In the genomic region with DNA sequence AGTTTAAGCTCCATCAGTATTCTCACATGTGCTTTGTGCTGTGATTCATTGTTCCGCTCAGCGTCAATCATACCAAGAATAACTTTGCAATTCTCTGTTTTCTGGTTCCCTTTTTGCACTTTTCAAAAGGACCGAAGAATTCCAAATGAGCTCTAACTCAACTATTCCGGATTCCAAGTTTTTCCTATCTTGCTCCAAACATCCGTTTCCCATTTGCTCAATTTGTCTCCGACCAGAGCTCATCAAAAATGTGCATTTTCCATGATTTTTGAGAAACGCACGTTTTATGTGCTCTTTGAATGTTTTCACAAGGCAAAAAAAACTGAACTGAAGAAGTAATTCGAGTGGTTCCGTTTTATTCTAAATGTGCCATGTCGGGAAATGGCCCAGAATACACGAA, we compare ENCODE assay signal across 5 worm cellular contexts.
TF ChIP-seq lines count a peak whose summit lies in the region.

No protein-coding gene starts in this region.

TF ChIP-seq in whole organism, L1 larva, 84 proteins besides CTCF, POLR2A, EP300 and RAD21:
- TF ChIP-seq dpl-1 (GFP tag; optimal IDR thresholded peaks at IDR 0.05; lab: Kevin White, UChicago) (no peak), skn-1 (tag; optimal IDR thresholded peaks at IDR 0.05; lab: Kevin White, UChicago) (no peak), sup-37 (GFP tag; optimal IDR thresholded peaks at IDR 0.05; lab: Kevin White, UChicago) (no peak), fkh-4 (tag; optimal IDR thresholded peaks at IDR 0.05; lab: Kevin White, UChicago; ENCODE audit: borderline replicate concordance) (peak; percentile 29), nhr-71 (tag; optimal IDR thresholded peaks at IDR 0.05; lab: Kevin White, UChicago) (peak; percentile 36), unc-130 (tag; optimal IDR thresholded peaks at IDR 0.05; lab: Kevin White, UChicago) (no peak), egl-13 (tag; optimal IDR thresholded peaks at IDR 0.05; lab: Kevin White, UChicago) (peak; percentile 40), dsc-1 (tag; optimal IDR thresholded peaks at IDR 0.05; lab: Kevin White, UChicago) (peak; percentile 85), unc-62 (GFP tag; optimal IDR thresholded peaks at IDR 0.05; lab: Kevin White, UChicago) (no peak), unc-86 (tag; optimal IDR thresholded peaks at IDR 0.05; lab: Kevin White, UChicago) (peak; percentile 92), nhr-47 (tag; optimal IDR thresholded peaks at IDR 0.05; lab: Kevin White, UChicago) (peak; percentile 9), fkh-8 (tag; optimal IDR thresholded peaks at IDR 0.05; lab: Kevin White, UChicago) (peak; percentile 30), tbx-2 (tag; optimal IDR thresholded peaks at IDR 0.05; lab: Kevin White, UChicago) (peak; percentile 3), lin-14 (GFP tag; optimal IDR thresholded peaks at IDR 0.05; lab: Kevin White, UChicago) (peak; percentile 72)

TF ChIP-seq in whole organism, L2 larva, 48 proteins besides CTCF, POLR2A, EP300 and RAD21:
- TF ChIP-seq lsy-2 (tag; optimal IDR thresholded peaks at IDR 0.05; lab: Kevin White, UChicago): peak in 1 of 2 experiments; percentile 7
- no peak for TF ChIP-seq nhr-10 (tag; optimal IDR thresholded peaks at IDR 0.05; lab: Kevin White, UChicago)
- peak; percentile 50 for TF ChIP-seq sma-9 (GFP tag; optimal IDR thresholded peaks at IDR 0.05; lab: Kevin White, UChicago)
- TF ChIP-seq sma-9 (tag; optimal IDR thresholded peaks at IDR 0.05; lab: Kevin White, UChicago): no peak
- no peak for TF ChIP-seq nhr-6 (tag; optimal IDR thresholded peaks at IDR 0.05; lab: Kevin White, UChicago)
- peak; percentile 38 for TF ChIP-seq unc-55 (GFP tag; optimal IDR thresholded peaks at IDR 0.05; lab: Kevin White, UChicago)
- TF ChIP-seq sem-4 (tag; optimal IDR thresholded peaks at IDR 0.05; lab: Kevin White, UChicago): peak; percentile 49
- TF ChIP-seq nhr-129 (tag; optimal IDR thresholded peaks at IDR 0.05; lab: Kevin White, UChicago): peak; percentile 16
- TF ChIP-seq crh-2 (tag; optimal IDR thresholded peaks at IDR 0.05; lab: Kevin White, UChicago): peak; percentile 1
TF ChIP-seq in whole organism, L2 larva: peak in this region for 6.

TF ChIP-seq in whole organism, L4 larva, 104 proteins besides CTCF, POLR2A, EP300 and RAD21 (continues in another document):
- TF ChIP-seq mep-1 (tag; optimal IDR thresholded peaks at IDR 0.05; lab: Kevin White, UChicago) (no peak), nhr-10 (tag; optimal IDR thresholded peaks at IDR 0.05; lab: Kevin White, UChicago) (no peak), snpc-1.2 (GFP tag; IDR thresholded peaks at IDR 0.05; lab: Robert Waterston, UW) (no peak), F26F4.8 (GFP tag; conservative IDR thresholded peaks at IDR 0.05; lab: Robert Waterston, UW) (no peak), aha-1 (tag; lab: Kevin White, UChicago) (peak; percentile 62), tra-1 (GFP tag; IDR thresholded peaks at IDR 0.05; lab: Robert Waterston, UW) (no peak), ceh-44 (GFP tag; IDR thresholded peaks at IDR 0.05; lab: Robert Waterston, UW) (no peak), nhr-77 (tag; optimal IDR thresholded peaks at IDR 0.05; lab: Kevin White, UChicago) (no peak), pha-4 (GFP tag; IDR thresholded peaks at IDR 0.05; lab: Robert Waterston, UW) (no peak), pha-4 (tag; optimal IDR thresholded peaks at IDR 0.05; lab: Kevin White, UChicago) (no peak), jun-1 (tag; optimal IDR thresholded peaks at IDR 0.05; lab: Kevin White, UChicago) (no peak), snpc-4 (tag; optimal IDR thresholded peaks at IDR 0.05; lab: Kevin White, UChicago) (no peak), fos-1 (tag; optimal IDR thresholded peaks at IDR 0.05; lab: Kevin White, UChicago) (no peak), tag-97 (GFP tag; IDR thresholded peaks at IDR 0.05; lab: Robert Waterston, UW) (no peak), cey-2 (tag; optimal IDR thresholded peaks at IDR 0.05; lab: Kevin White, UChicago; ENCODE audit: borderline replicate concordance, insufficient read depth) (no peak), T26A8.4 (GFP tag; IDR thresholded peaks at IDR 0.05; lab: Robert Waterston, UW) (no peak), zfp-2 (tag; optimal IDR thresholded peaks at IDR 0.05; lab: Kevin White, UChicago) (no peak), nhr-111 (GFP tag; optimal IDR thresholded peaks at IDR 0.05; lab: Kevin White, UChicago) (no peak), skn-1 (tag; optimal IDR thresholded peaks at IDR 0.05; lab: Kevin White, UChicago) (no peak), ama-1 (optimal IDR thresholded peaks at IDR 0.05; lab: Kevin White, UChicago) (no peak), hmg-1.1 (GFP tag; IDR thresholded peaks at IDR 0.05; lab: Robert Waterston, UW) (no peak), ctbp-1 (GFP tag; IDR thresholded peaks at IDR 0.05; lab: Robert Waterston, UW) (0 out of 2 replicates have a peak, but pooled peaks have one; percentile 26), lsy-2 (tag; optimal IDR thresholded peaks at IDR 0.05; lab: Kevin White, UChicago) (peak in 1 of 2 experiments; percentile 33)

TF ChIP-seq in whole organism, late embryonic, 69 proteins besides CTCF, POLR2A, EP300 and RAD21:
- TF ChIP-seq lim-6 (tag; optimal IDR thresholded peaks at IDR 0.05; lab: Kevin White, UChicago) (no peak), sdc-2 (tag; optimal IDR thresholded peaks at IDR 0.05; lab: Kevin White, UChicago) (no peak), unc-42 (tag; optimal IDR thresholded peaks at IDR 0.05; lab: Kevin White, UChicago) (peak; percentile 22), tbx-7 (tag; optimal IDR thresholded peaks at IDR 0.05; lab: Kevin White, UChicago) (no peak)

TF ChIP-seq in whole organism, mixed stage, embryonic, 35 proteins besides CTCF, POLR2A, EP300 and RAD21:
- no peak for TF ChIP-seq mep-1 (tag; optimal IDR thresholded peaks at IDR 0.05; lab: Kevin White, UChicago)
- peak; percentile 4 for TF ChIP-seq ces-1 (GFP tag; optimal IDR thresholded peaks at IDR 0.05; lab: Kevin White, UChicago)

Comparison
In these comparisons a context has a peak if more than half of its experiments do, and no peak if none do; other contexts are left out.
1. Of the 29 proteins assayed by ChIP-seq in both whole organism, L4 larva and whole organism, L1 larva: peak only in whole organism, L4 larva: aha-1; only in whole organism, L1 larva: none; in both: none; in neither: 25; mixed calls (peak in some experiments, not most) for 3.